Worm (Caenorhabditis elegans) whole organism, mixed stage, embryonic: ENCODE measurements around the gene egl-9.
A peak's percentile ranks its signal among the peaks of the same experiment; 100 is the strongest.

ENCODE experiments used
- M03D4.4 ChIP-seq: sonication (generic microtip); optimal IDR thresholded peaks from 2 replicates; lab custom pipeline; 2017; ENCODE audit warnings: mild to moderate bottlenecking, missing genetic modification characterization, missing compliant biosample characterization
- bed-3 ChIP-seq: fragments of 200-800 bp; sonication (Bioruptor generic); optimal IDR thresholded peaks from 3 replicates; lab custom pipeline; 2018; ENCODE audit warnings: mild to moderate bottlenecking, missing genetic modification characterization, moderate library complexity, missing compliant biosample characterization
- blmp-1 ChIP-seq: fragments of 150-350 bp; optimal IDR thresholded peaks from 2 replicates; lab custom pipeline; 2014; ENCODE audit warnings: missing biosample characterization, missing genetic modification characterization
- ceh-39 ChIP-seq: fragments of 150-350 bp; optimal IDR thresholded peaks from 2 replicates; lab custom pipeline; 2014; ENCODE audit warnings: missing biosample characterization, missing genetic modification characterization
- ceh-43 ChIP-seq: fragments of 200-800 bp; sonication (Bioruptor generic); optimal IDR thresholded peaks from 2 replicates; lab custom pipeline; 2018; ENCODE audit warnings: mild to moderate bottlenecking, missing genetic modification characterization, moderate library complexity, missing compliant biosample characterization
- ceh-83 ChIP-seq: fragments of 200-800 bp; sonication (Bioruptor generic); optimal IDR thresholded peaks from 2 replicates; lab custom pipeline; 2018; ENCODE audit warnings: mild to moderate bottlenecking, missing genetic modification characterization, missing compliant biosample characterization
- ces-1 ChIP-seq: fragments of 150-350 bp; optimal IDR thresholded peaks from 2 replicates; lab custom pipeline; 2014; ENCODE audit warnings: missing biosample characterization, missing genetic modification reagents, missing genetic modification characterization
- cnd-1 ChIP-seq: fragments of 200-800 bp; sonication (Bioruptor generic); optimal IDR thresholded peaks from 2 replicates; lab custom pipeline; 2018; ENCODE audit warnings: mild to moderate bottlenecking, missing genetic modification characterization, missing compliant biosample characterization
- drap-1 ChIP-seq: fragments of 200-800 bp; sonication (Bioruptor generic); optimal IDR thresholded peaks from 3 replicates; lab custom pipeline; 2018; ENCODE audit warnings: mild to moderate bottlenecking, missing genetic modification characterization, missing compliant biosample characterization
- elt-1 ChIP-seq: sonication (generic microtip); optimal IDR thresholded peaks from 2 replicates; lab custom pipeline; 2017; ENCODE audit warnings: missing genetic modification characterization, mild to moderate bottlenecking, missing compliant biosample characterization, antibody characterized with exemption, moderate library complexity, borderline replicate concordance; ENCODE audit not compliant: insufficient read depth
- flh-1 ChIP-seq: fragments of 200-800 bp; sonication (Bioruptor generic); optimal IDR thresholded peaks from 2 replicates; lab custom pipeline; 2018; ENCODE audit warnings: mild to moderate bottlenecking, missing genetic modification characterization, moderate library complexity, missing compliant biosample characterization
- ham-2 ChIP-seq: fragments of 200-800 bp; sonication (Bioruptor generic); optimal IDR thresholded peaks from 2 replicates; lab custom pipeline; 2018; ENCODE audit warnings: mild to moderate bottlenecking, missing genetic modification characterization, missing compliant biosample characterization
- lin-13 ChIP-seq: fragments of 150-350 bp; optimal IDR thresholded peaks from 2 replicates; lab custom pipeline; 2014; ENCODE audit warnings: missing biosample characterization, missing genetic modification characterization
- lin-32 ChIP-seq: fragments of 200-800 bp; sonication (Bioruptor generic); optimal IDR thresholded peaks from 2 replicates; lab custom pipeline; 2018; ENCODE audit warnings: mild to moderate bottlenecking, missing genetic modification characterization, missing compliant biosample characterization
- lsy-2 ChIP-seq: fragments of 150-350 bp; optimal IDR thresholded peaks from 2 replicates; lab custom pipeline; 2014; ENCODE audit warnings: missing biosample characterization, missing genetic modification characterization
- mab-5 ChIP-seq: fragments of 150-350 bp; optimal IDR thresholded peaks from 2 replicates; lab custom pipeline; 2014; ENCODE audit warnings: missing biosample characterization, missing genetic modification characterization
- mep-1 ChIP-seq: fragments of 150-350 bp; optimal IDR thresholded peaks from 2 replicates; lab custom pipeline; 2017; ENCODE audit warnings: missing biosample characterization, missing genetic modification reagents, missing genetic modification characterization, inconsistent platforms
- mls-2 ChIP-seq: sonication (generic microtip); optimal IDR thresholded peaks from 2 replicates; lab custom pipeline; 2016; ENCODE audit warnings: mild to moderate bottlenecking, missing genetic modification characterization, moderate library complexity, missing compliant biosample characterization
- nhr-2 ChIP-seq: fragments of 150-350 bp; optimal IDR thresholded peaks from 2 replicates; lab custom pipeline; 2014; ENCODE audit warnings: missing biosample characterization, missing genetic modification characterization
- nhr-237 ChIP-seq: fragments of 150-350 bp; optimal IDR thresholded peaks from 2 replicates; lab custom pipeline; 2014; ENCODE audit warnings: missing biosample characterization, missing genetic modification characterization
- nhr-28 ChIP-seq: fragments of 150-350 bp; optimal IDR thresholded peaks from 2 replicates; lab custom pipeline; 2014; ENCODE audit warnings: missing biosample characterization, missing genetic modification characterization
- sem-2 ChIP-seq: fragments of 200-800 bp; sonication (Bioruptor generic); optimal IDR thresholded peaks from 2 replicates; lab custom pipeline; 2018; ENCODE audit warnings: mild to moderate bottlenecking, missing genetic modification characterization, missing compliant biosample characterization
- snpc-4 ChIP-seq: fragments of 150-350 bp; optimal IDR thresholded peaks from 2 replicates; lab custom pipeline; 2014; ENCODE audit warnings: missing biosample characterization, missing genetic modification characterization
- sptf-1 ChIP-seq: sonication (generic microtip); optimal IDR thresholded peaks from 2 replicates; lab custom pipeline; 2017; ENCODE audit warnings: mild to moderate bottlenecking, missing genetic modification characterization, moderate library complexity, missing compliant biosample characterization
- tbx-8 ChIP-seq: fragments of 200-800 bp; sonication (Bioruptor generic); optimal IDR thresholded peaks from 2 replicates; lab custom pipeline; 2018; ENCODE audit warnings: mild to moderate bottlenecking, missing genetic modification characterization, moderate library complexity, missing compliant biosample characterization
- unc-120 ChIP-seq: sonication (generic microtip); optimal IDR thresholded peaks from 2 replicates; lab custom pipeline; 2017; ENCODE audit warnings: missing genetic modification characterization, missing compliant biosample characterization; ENCODE audit not compliant: poor library complexity, severe bottlenecking
- unc-39 ChIP-seq: fragments of 150-350 bp; optimal IDR thresholded peaks from 2 replicates; lab custom pipeline; 2014; ENCODE audit warnings: missing biosample characterization, missing genetic modification characterization
- unc-62 ChIP-seq: fragments of 150-350 bp; optimal IDR thresholded peaks from 2 replicates; lab custom pipeline; 2014; ENCODE audit warnings: missing biosample characterization, missing genetic modification reagents, missing genetic modification characterization
- zip-8 ChIP-seq: fragments of 150-350 bp; optimal IDR thresholded peaks from 2 replicates; lab custom pipeline; 2014; ENCODE audit warnings: missing biosample characterization, missing genetic modification characterization
- ztf-11 ChIP-seq: fragments of 150-350 bp; optimal IDR thresholded peaks from 2 replicates; lab custom pipeline; 2014; ENCODE audit warnings: missing biosample characterization, missing genetic modification characterization

Gene egl-9

ce11 chrV:10505553-10505952 is 37.2 kb downstream of the egl-9 start, which contains the start of gene C35A5.5:
Gene C35A5.5 (plus strand): TSS chrV:10505853.
- TF ChIP-seq zip-8 (tag; lab: Kevin White, UChicago) = no peak
- TF ChIP-seq mab-5 = no peak
- TF ChIP-seq snpc-4 (tag; lab: Kevin White, UChicago) = no peak
- TF ChIP-seq ztf-11 (tag; lab: Kevin White, UChicago) = no peak
- no peak for TF ChIP-seq unc-62 (GFP tag; lab: Kevin White, UChicago)
- no peak for TF ChIP-seq cnd-1 (tag; lab: Kevin White, UChicago)
- TF ChIP-seq ceh-83 (GFP tag; lab: Kevin White, UChicago) = no peak
- TF ChIP-seq lin-32 = no peak
- TF ChIP-seq sem-2 (GFP tag; lab: Kevin White, UChicago) = no peak
- TF ChIP-seq ces-1 = no peak
- TF ChIP-seq nhr-2 (tag; lab: Kevin White, UChicago) = no peak
- no peak for TF ChIP-seq blmp-1
- TF ChIP-seq tbx-8 (GFP tag; lab: Kevin White, UChicago) = no peak
- TF ChIP-seq bed-3 (GFP tag; lab: Kevin White, UChicago) = no peak
- no peak for TF ChIP-seq ceh-39 (tag; lab: Kevin White, UChicago)
- no peak for TF ChIP-seq M03D4.4
- no peak for TF ChIP-seq unc-39
- no peak for TF ChIP-seq ham-2 (GFP tag; lab: Kevin White, UChicago)
- no peak for TF ChIP-seq sptf-1 (tag; lab: Kevin White, UChicago)
- TF ChIP-seq mep-1 (tag; lab: Kevin White, UChicago) = no peak

- TF ChIP-seq bed-3 (GFP tag; lab: Kevin White, UChicago) = no peak
- TF ChIP-seq ceh-83 (GFP tag; lab: Kevin White, UChicago) = no peak
- TF ChIP-seq sptf-1 (tag; lab: Kevin White, UChicago) = no peak
- no peak for TF ChIP-seq mls-2 (tag; lab: Kevin White, UChicago)
- TF ChIP-seq ham-2 (GFP tag; lab: Kevin White, UChicago) = no peak
- no peak for TF ChIP-seq ztf-11 (tag; lab: Kevin White, UChicago)
- no peak for TF ChIP-seq nhr-28 (tag; lab: Kevin White, UChicago)
- TF ChIP-seq elt-1 (tag; lab: Kevin White, UChicago) = no peak
Measured at ce11 chrV:10508855-10509254, 40.5 kb downstream of the egl-9 start, which contains the start of gene C35A5.6. Gene C35A5.6 (plus strand): TSS chrV:10509137.

ce11 chrV:10514271-10514670 is 46.0 kb downstream of the egl-9 start, which contains the start of gene dmsr-8:
Gene dmsr-8 (minus strand): TSS chrV:10514371.
- no peak for TF ChIP-seq nhr-2 (tag; lab: Kevin White, UChicago)
- TF ChIP-seq ztf-11 (tag; lab: Kevin White, UChicago) = no peak
- TF ChIP-seq lin-32 = no peak
- no peak for TF ChIP-seq mls-2 (tag; lab: Kevin White, UChicago)
- no peak for TF ChIP-seq lsy-2 (tag; lab: Kevin White, UChicago)
- no peak for TF ChIP-seq flh-1 (GFP tag; lab: Kevin White, UChicago)
- no peak for TF ChIP-seq nhr-237 (tag; lab: Kevin White, UChicago)
- no peak for TF ChIP-seq bed-3 (GFP tag; lab: Kevin White, UChicago)
- no peak for TF ChIP-seq cnd-1 (tag; lab: Kevin White, UChicago)
- TF ChIP-seq mab-5 = no peak
- no peak for TF ChIP-seq lin-13 (tag; lab: Kevin White, UChicago)
- no peak for TF ChIP-seq ceh-39 (tag; lab: Kevin White, UChicago)
- TF ChIP-seq unc-62 (GFP tag; lab: Kevin White, UChicago) = no peak
- TF ChIP-seq, all 35 proteins: peak for 0

ce11 chrV:10516702-10517101 is 48.4 kb downstream of the egl-9 start:
- peak; percentile 48 for TF ChIP-seq ces-1
- TF ChIP-seq nhr-237 (tag; lab: Kevin White, UChicago) = no peak

- no peak for TF ChIP-seq M03D4.4
- TF ChIP-seq ham-2 (GFP tag; lab: Kevin White, UChicago) = no peak
- peak; percentile 25 for TF ChIP-seq lsy-2 (tag; lab: Kevin White, UChicago)
- TF ChIP-seq tbx-8 (GFP tag; lab: Kevin White, UChicago) = no peak
- no peak for TF ChIP-seq drap-1 (GFP tag; lab: Kevin White, UChicago)
- peak; percentile 2 for TF ChIP-seq mep-1 (tag; lab: Kevin White, UChicago)
- TF ChIP-seq sptf-1 (tag; lab: Kevin White, UChicago) = no peak
- TF ChIP-seq unc-120 (tag; lab: Kevin White, UChicago) = peak; percentile 46
- no peak for TF ChIP-seq ceh-83 (GFP tag; lab: Kevin White, UChicago)
- TF ChIP-seq ceh-43 (GFP tag; lab: Kevin White, UChicago) = no peak
- no peak for TF ChIP-seq unc-39
- TF ChIP-seq ztf-11 (tag; lab: Kevin White, UChicago) = no peak
- no peak for TF ChIP-seq flh-1 (GFP tag; lab: Kevin White, UChicago)
- TF ChIP-seq, all 35 proteins: peak for 3
Measured at ce11 chrV:10525902-10526301, 57.6 kb downstream of the egl-9 start, which contains the start of the genes C35A5.8 and hda-11. Gene C35A5.8 (minus strand): TSS chrV:10525908. Gene hda-11 (plus strand): TSS chrV:10526184.
